Fruit fly (Drosophila melanogaster) whole organism, prepupa: ENCODE results near the gene CG42271.

Experiments used
- CG8119 ChIP-seq: fragments of 200-800 bp; sonication (Bioruptor generic); IDR thresholded peaks from 3 replicates; pipeline ENCODE4 v1.3.6; 2022; ENCODE audit warnings: missing biosample characterization, missing genetic modification characterization
- OdsH ChIP-seq: fragments of 200-800 bp; sonication (Bioruptor generic); optimal IDR thresholded peaks from 3 replicates; lab custom pipeline; 2016; ENCODE audit warnings: missing biosample characterization, missing genetic modification characterization
- fd59A ChIP-seq: fragments of 200-800 bp; sonication (Bioruptor generic); optimal IDR thresholded peaks from 2 replicates; lab custom pipeline; 2017; ENCODE audit warnings: missing biosample characterization, mild to moderate bottlenecking, missing genetic modification characterization, missing genetic modification reagents
- net ChIP-seq: fragments of 200-800 bp; sonication (Bioruptor generic); optimal IDR thresholded peaks from 3 replicates; lab custom pipeline; 2016; ENCODE audit warnings: missing biosample characterization, missing genetic modification characterization

DNA sequence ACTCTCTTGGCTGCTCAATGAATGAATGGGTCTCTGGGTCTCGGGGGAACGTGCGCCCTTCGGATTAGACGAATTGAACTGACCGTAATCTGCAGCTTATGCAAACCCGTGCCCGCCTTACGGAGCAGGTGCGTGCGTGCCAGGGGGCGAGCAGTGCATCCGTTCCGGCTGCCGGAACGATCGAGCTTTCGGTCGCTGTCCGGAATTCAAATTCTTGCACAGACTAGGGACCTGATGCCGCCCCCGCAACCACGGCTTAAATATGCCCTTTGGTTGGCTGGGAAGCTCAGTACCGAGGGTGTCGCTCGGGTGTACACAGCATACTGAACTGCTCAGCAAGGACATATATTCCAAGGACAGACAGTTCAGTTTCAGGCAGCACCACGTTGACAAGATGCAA lies 43.6 kb upstream of the CG42271 start, which contains the start of gene Muc12Ea:
- no peak for TF ChIP-seq net (GFP tag; lab: Kevin White, UChicago)
- no peak for TF ChIP-seq fd59A (GFP tag; lab: Kevin White, UChicago)
- TF ChIP-seq OdsH (GFP tag; lab: Kevin White, UChicago), result no peak
- no peak for TF ChIP-seq CG8119 (GFP tag; lab: Robert Waterston, UW)
